Worm (Caenorhabditis elegans) whole organism, mixed stage, embryonic: Measurements from ENCODE around the gene Y61A9LA.1.

ENCODE experiments used
- sem-2 ChIP-seq: fragments of 200-800 bp; sonication (Bioruptor generic); optimal IDR thresholded peaks from 2 replicates; lab custom pipeline; 2018; ENCODE audit warnings: mild to moderate bottlenecking, missing genetic modification characterization, missing compliant biosample characterization
- snpc-4 ChIP-seq: fragments of 150-350 bp; optimal IDR thresholded peaks from 2 replicates; lab custom pipeline; 2014; ENCODE audit warnings: missing biosample characterization, missing genetic modification characterization

- no peak for TF ChIP-seq snpc-4 (tag; lab: Kevin White, UChicago)
- TF ChIP-seq sem-2 (GFP tag; lab: Kevin White, UChicago), result no peak
Measured at ce11 chrV:4546854-4547253, 38.3 kb upstream of the Y61A9LA.1 start.
